Worm (Caenorhabditis elegans) whole organism, mixed stage, embryonic: ENCODE data around the gene Y53F4B.62.

Experiments
- ceh-83 ChIP-seq: fragments of 200-800 bp; sonication (Bioruptor generic); optimal IDR thresholded peaks from 2 replicates; lab custom pipeline; 2018; ENCODE audit warnings: mild to moderate bottlenecking, missing genetic modification characterization, missing compliant biosample characterization
- ces-1 ChIP-seq: fragments of 150-350 bp; optimal IDR thresholded peaks from 2 replicates; lab custom pipeline; 2014; ENCODE audit warnings: missing biosample characterization, missing genetic modification reagents, missing genetic modification characterization
- cnd-1 ChIP-seq: fragments of 200-800 bp; sonication (Bioruptor generic); optimal IDR thresholded peaks from 2 replicates; lab custom pipeline; 2018; ENCODE audit warnings: mild to moderate bottlenecking, missing genetic modification characterization, missing compliant biosample characterization
- drap-1 ChIP-seq: fragments of 200-800 bp; sonication (Bioruptor generic); optimal IDR thresholded peaks from 3 replicates; lab custom pipeline; 2018; ENCODE audit warnings: mild to moderate bottlenecking, missing genetic modification characterization, missing compliant biosample characterization
- elt-3 ChIP-seq: fragments of 150-350 bp; optimal IDR thresholded peaks from 2 replicates; lab custom pipeline; 2014; ENCODE audit warnings: missing biosample characterization, missing genetic modification characterization
- lsy-2 ChIP-seq: fragments of 150-350 bp; optimal IDR thresholded peaks from 2 replicates; lab custom pipeline; 2014; ENCODE audit warnings: missing biosample characterization, missing genetic modification characterization
- sptf-1 ChIP-seq: sonication (generic microtip); optimal IDR thresholded peaks from 2 replicates; lab custom pipeline; 2017; ENCODE audit warnings: mild to moderate bottlenecking, missing genetic modification characterization, moderate library complexity, missing compliant biosample characterization
- unc-120 ChIP-seq: sonication (generic microtip); optimal IDR thresholded peaks from 2 replicates; lab custom pipeline; 2017; ENCODE audit warnings: missing genetic modification characterization, missing compliant biosample characterization; ENCODE audit not compliant: poor library complexity, severe bottlenecking
- unc-62 ChIP-seq: fragments of 150-350 bp; optimal IDR thresholded peaks from 2 replicates; lab custom pipeline; 2014; ENCODE audit warnings: missing biosample characterization, missing genetic modification reagents, missing genetic modification characterization

DNA sequence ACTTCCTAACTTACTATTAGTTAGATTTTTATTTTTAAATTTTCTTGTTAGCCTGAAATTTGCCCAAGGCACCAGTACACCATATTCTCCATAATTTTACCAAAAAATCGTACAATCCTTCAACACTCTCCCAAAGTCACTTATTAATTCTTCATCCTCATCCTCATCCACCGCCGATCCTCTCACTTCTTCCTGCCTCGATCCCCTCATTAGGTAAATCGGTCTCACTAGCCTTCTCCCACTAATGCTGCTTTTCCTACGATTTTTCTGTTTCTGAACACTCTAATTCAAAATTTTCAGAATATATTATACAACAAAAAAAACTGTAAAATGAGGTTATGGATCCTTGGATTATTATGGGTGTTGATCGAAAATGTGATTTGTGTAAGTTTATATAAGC, 5.5 kb upstream of the Y53F4B.62 start, which contains the start of gene Y53F4B.25:
- TF ChIP-seq sptf-1 (tag; lab: Kevin White, UChicago), result no peak
- no peak for TF ChIP-seq lsy-2 (tag; lab: Kevin White, UChicago)
- TF ChIP-seq ces-1 (GFP tag; lab: Kevin White, UChicago), result no peak
- no peak for TF ChIP-seq elt-3 (tag; lab: Kevin White, UChicago)
- TF ChIP-seq cnd-1 (tag; lab: Kevin White, UChicago), result no peak
- TF ChIP-seq unc-62 (GFP tag; lab: Kevin White, UChicago), result no peak
- no peak for TF ChIP-seq drap-1 (GFP tag; lab: Kevin White, UChicago)
- TF ChIP-seq unc-120 (tag; lab: Kevin White, UChicago), result no peak
- TF ChIP-seq ceh-83 (GFP tag; lab: Kevin White, UChicago), result no peak
